Worm (Caenorhabditis elegans) whole organism, L4 larva: ENCODE measurements around the gene C39B5.2.

Source experiments
- hlh-11 ChIP-seq: fragments of 200-800 bp; sonication (Bioruptor generic); optimal IDR thresholded peaks from 2 replicates; lab custom pipeline; 2018; ENCODE audit warnings: mild to moderate bottlenecking, missing genetic modification characterization, missing compliant biosample characterization
- lin-29 ChIP-seq: fragments of 200-800 bp; sonication (Bioruptor generic); IDR thresholded peaks from 2 replicates; pipeline ENCODE4 v1.3.6; 2022; ENCODE audit warnings: missing genetic modification reagents, missing genetic modification characterization, missing compliant biosample characterization
- mdl-1 ChIP-seq, 2 experiments: fragments of 150-350 bp in 1 of 2; sonication (generic microtip) in 1 of 2; optimal IDR thresholded peaks; 2 replicates each; lab custom pipeline; 2014 to 2017; ENCODE audit warnings: missing biosample characterization in 2 of 2, missing genetic modification characterization in 2 of 2
- nhr-77 ChIP-seq: fragments of 150-350 bp; optimal IDR thresholded peaks from 2 replicates; lab custom pipeline; 2014; ENCODE audit warnings: missing biosample characterization, missing genetic modification characterization
- unc-39 ChIP-seq: sonication (generic microtip); optimal IDR thresholded peaks from 2 replicates; lab custom pipeline; 2017; ENCODE audit warnings: missing biosample characterization, missing genetic modification characterization

DNA sequence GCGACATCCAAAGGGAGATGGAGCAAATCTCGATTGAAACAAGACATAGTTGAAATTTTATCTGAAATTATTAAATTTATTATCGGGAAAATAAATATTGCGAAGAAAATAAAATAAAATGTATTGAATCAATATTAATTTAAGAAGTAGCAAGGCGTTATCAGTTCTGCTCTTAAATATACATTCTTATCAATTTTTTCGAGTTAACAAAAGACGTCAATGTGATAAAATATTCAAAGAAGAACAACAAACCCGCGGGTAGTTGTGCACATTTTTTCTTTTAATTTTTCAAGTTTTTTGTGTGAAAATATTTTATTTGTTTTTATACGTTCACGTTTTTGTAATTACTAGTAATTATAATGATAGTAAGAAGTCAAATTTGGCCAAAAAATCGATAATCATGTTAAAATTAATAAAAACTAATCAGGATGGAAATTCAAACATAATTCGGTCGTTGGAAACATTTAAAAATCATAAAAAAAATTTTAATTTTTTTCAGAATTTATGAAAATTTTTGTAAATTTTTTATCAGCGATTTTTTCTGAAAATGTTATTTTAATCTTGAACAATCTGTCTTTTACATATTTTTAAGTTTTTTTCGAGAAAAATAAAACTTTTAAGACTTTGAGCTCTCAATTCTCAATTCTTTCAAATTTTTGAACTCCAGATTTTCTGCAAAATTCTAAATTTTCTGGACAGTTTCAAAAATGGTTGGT, 31.5 kb downstream of the C39B5.2 start, which contains the start of gene fbxa-9:
- no peak for TF ChIP-seq hlh-11 (tag; lab: Kevin White, UChicago)
- TF ChIP-seq mdl-1 (tag; optimal IDR thresholded peaks at IDR 0.05; lab: Kevin White, UChicago) = no peak
- TF ChIP-seq unc-39 (tag; lab: Kevin White, UChicago) = no peak
- no peak for TF ChIP-seq nhr-77 (tag; lab: Kevin White, UChicago)
- TF ChIP-seq lin-29 (GFP tag; lab: Robert Waterston, UW) = no peak
